Fruit fly (Drosophila melanogaster): ENCODE data around the gene shd.

The shd gene

dm6 chr3L:14613792-14614677, at the start of gene shd:
shd (plus strand) TSS chr3L:14614458.
- TF ChIP-seq CG17801 (GFP tag; optimal IDR thresholded peaks at IDR 0.05; ENCODE audit: partially characterized antibody): no peak

dm6 chr3L:14565134-14565587, 49.1 kb upstream of the shd start:
- no peak for TF ChIP-seq CG17801 (GFP tag; optimal IDR thresholded peaks at IDR 0.05; ENCODE audit: partially characterized antibody)

- TF ChIP-seq CG17801 (GFP tag; optimal IDR thresholded peaks at IDR 0.05; ENCODE audit: partially characterized antibody): no peak
These were observed 47.1 kb upstream of the shd start, which contains the start of gene CG42758 for dm6 chr3L:14567140-14567539. CG42758 (plus strand) TSS chr3L:14567440.

dm6 chr3L:14569620-14570537, 44.4 kb upstream of the shd start:
- no peak for TF ChIP-seq CG17801 (GFP tag; optimal IDR thresholded peaks at IDR 0.05; ENCODE audit: partially characterized antibody)

- no peak for TF ChIP-seq CG17801 (GFP tag; optimal IDR thresholded peaks at IDR 0.05; ENCODE audit: partially characterized antibody)
These were observed 39.6 kb upstream of the shd start for dm6 chr3L:14574649-14575048.

- TF ChIP-seq CG17801 (GFP tag; optimal IDR thresholded peaks at IDR 0.05; ENCODE audit: partially characterized antibody): no peak
These were observed 38.3 kb upstream of the shd start for dm6 chr3L:14575974-14576373.

- TF ChIP-seq CG17801 (GFP tag; optimal IDR thresholded peaks at IDR 0.05; ENCODE audit: partially characterized antibody): no peak
These were observed 35.4 kb upstream of the shd start for dm6 chr3L:14578896-14579295.

- no peak for TF ChIP-seq CG17801 (GFP tag; optimal IDR thresholded peaks at IDR 0.05; ENCODE audit: partially characterized antibody)
These were observed 34.0 kb upstream of the shd start for dm6 chr3L:14580294-14580693.

- TF ChIP-seq CG17801 (GFP tag; optimal IDR thresholded peaks at IDR 0.05; ENCODE audit: partially characterized antibody): no peak
These were observed 31.5 kb upstream of the shd start for dm6 chr3L:14582736-14583135.

- TF ChIP-seq CG17801 (GFP tag; optimal IDR thresholded peaks at IDR 0.05; ENCODE audit: partially characterized antibody): no peak
These were observed 30.5 kb upstream of the shd start for dm6 chr3L:14583803-14584202.

- TF ChIP-seq CG17801 (GFP tag; optimal IDR thresholded peaks at IDR 0.05; ENCODE audit: partially characterized antibody): no peak
These were observed 23.3 kb upstream of the shd start for dm6 chr3L:14590964-14591363.

dm6 chr3L:14592166-14592565, 22.1 kb upstream of the shd start:
- no peak for TF ChIP-seq CG17801 (GFP tag; optimal IDR thresholded peaks at IDR 0.05; ENCODE audit: partially characterized antibody)

- no peak for TF ChIP-seq CG17801 (GFP tag; optimal IDR thresholded peaks at IDR 0.05; ENCODE audit: partially characterized antibody)
These were observed 14.8 kb upstream of the shd start, which contains the start of gene HGTX for dm6 chr3L:14599503-14599902. HGTX (minus strand) TSS chr3L:14599540.

dm6 chr3L:14600570-14600969, 13.7 kb upstream of the shd start:
- no peak for TF ChIP-seq CG17801 (GFP tag; optimal IDR thresholded peaks at IDR 0.05; ENCODE audit: partially characterized antibody)

- TF ChIP-seq CG17801 (GFP tag; optimal IDR thresholded peaks at IDR 0.05; ENCODE audit: partially characterized antibody): no peak
These were observed 11.1 kb upstream of the shd start for dm6 chr3L:14603160-14603559.

Data from ovary, adult (tissue).